Fruit fly (Drosophila melanogaster) whole organism, embryonic: Measurements from ENCODE around the gene CG4297.

ENCODE experiments used
- Abd-B ChIP-seq: fragments of 200-800 bp; sonication (Bioruptor generic); optimal IDR thresholded peaks from 2 replicates; lab custom pipeline; 2018; ENCODE audit warnings: missing biosample characterization, mild to moderate bottlenecking, missing genetic modification characterization, moderate library complexity
- CG10267 ChIP-seq: fragments of 200-800 bp; sonication (Bioruptor generic); optimal IDR thresholded peaks from 2 replicates; lab custom pipeline; 2018; ENCODE audit warnings: missing biosample characterization, mild to moderate bottlenecking, missing genetic modification characterization, moderate library complexity
- CG11247 ChIP-seq: fragments of 200-800 bp; sonication (Bioruptor generic); IDR thresholded peaks from 2 replicates; pipeline ENCODE4 v1.3.6; 2022; ENCODE audit warnings: missing biosample characterization, missing genetic modification characterization
- CG11504 ChIP-seq: fragments of 200-800 bp; sonication (Bioruptor generic); optimal IDR thresholded peaks from 3 replicates; lab custom pipeline; 2019; ENCODE audit warnings: missing biosample characterization, mild to moderate bottlenecking, missing genetic modification characterization, moderate library complexity
- CG12155 ChIP-seq: fragments of 200-800 bp; sonication (Bioruptor generic); optimal IDR thresholded peaks from 3 replicates; lab custom pipeline; 2016; ENCODE audit warnings: missing biosample characterization, missing genetic modification characterization
- CG12391 ChIP-seq: fragments of 200-800 bp; sonication (Bioruptor generic); optimal IDR thresholded peaks from 3 replicates; lab custom pipeline; 2018; ENCODE audit warnings: missing biosample characterization, mild to moderate bottlenecking, missing genetic modification characterization, moderate library complexity
- CG13123 ChIP-seq: fragments of 200-800 bp; sonication (Bioruptor generic); optimal IDR thresholded peaks from 2 replicates; lab custom pipeline; 2016; ENCODE audit warnings: missing biosample characterization, missing genetic modification characterization
- CG13624 ChIP-seq: fragments of 200-800 bp; sonication (Bioruptor generic); optimal IDR thresholded peaks from 2 replicates; lab custom pipeline; 2016; ENCODE audit warnings: missing biosample characterization, missing genetic modification characterization
- CG13894 ChIP-seq: fragments of 200-800 bp; sonication (Bioruptor generic); optimal IDR thresholded peaks from 3 replicates; lab custom pipeline; 2018; ENCODE audit warnings: missing biosample characterization, mild to moderate bottlenecking, missing genetic modification characterization, moderate library complexity
- CG15011 ChIP-seq: fragments of 200-800 bp; sonication (Bioruptor generic); optimal IDR thresholded peaks from 3 replicates; lab custom pipeline; 2018; ENCODE audit warnings: missing biosample characterization, mild to moderate bottlenecking, missing genetic modification characterization
- CG1792 ChIP-seq: fragments of 200-800 bp; sonication (Bioruptor generic); optimal IDR thresholded peaks from 2 replicates; lab custom pipeline; 2016; ENCODE audit warnings: missing biosample characterization, missing genetic modification characterization
- CG2120 ChIP-seq: fragments of 200-800 bp; sonication (Bioruptor generic); optimal IDR thresholded peaks from 3 replicates; lab custom pipeline; 2016; ENCODE audit warnings: missing biosample characterization, missing genetic modification characterization
- CG31365 ChIP-seq: fragments of 200-800 bp; sonication (Bioruptor generic); optimal IDR thresholded peaks from 2 replicates; lab custom pipeline; 2018; ENCODE audit warnings: missing biosample characterization, mild to moderate bottlenecking, missing genetic modification characterization
- CG3838 ChIP-seq: fragments of 200-800 bp; sonication (Bioruptor generic); optimal IDR thresholded peaks from 3 replicates; lab custom pipeline; 2016; ENCODE audit warnings: missing biosample characterization, missing genetic modification characterization
- CG4282 ChIP-seq: fragments of 200-800 bp; sonication (Bioruptor generic); optimal IDR thresholded peaks from 2 replicates; lab custom pipeline; 2016; ENCODE audit warnings: missing biosample characterization, missing genetic modification characterization
- CG4730 ChIP-seq: fragments of 200-800 bp; sonication (Bioruptor generic); IDR thresholded peaks from 2 replicates; pipeline ENCODE4 v1.3.6; 2022; ENCODE audit warnings: missing biosample characterization, missing genetic modification characterization
- CG9609 ChIP-seq: fragments of 200-800 bp; sonication (Bioruptor generic); optimal IDR thresholded peaks from 3 replicates; lab custom pipeline; 2016; ENCODE audit warnings: missing biosample characterization, missing genetic modification characterization
- CTCF ChIP-seq: fragments of 200-800 bp; sonication (Bioruptor generic); optimal IDR thresholded peaks from 2 replicates; lab custom pipeline; 2017; ENCODE audit warnings: missing biosample characterization, mild to moderate bottlenecking, missing genetic modification characterization, moderate library complexity
- D ChIP-seq, 2 experiments: fragments of 200-800 bp in 1 of 2; fragments of >200 bp in 1 of 2; sonication (Bioruptor generic) in 1 of 2; optimal IDR thresholded peaks; 2 replicates in 1 of 2; 3 replicates in 1 of 2; lab custom pipeline; 2017; ENCODE audit warnings: mild to moderate bottlenecking in 1 of 2, missing biosample characterization in 1 of 2, missing genetic modification characterization in 1 of 2, missing genetic modification reagents in 1 of 2
- Dbx ChIP-seq: fragments of 200-800 bp; sonication (Bioruptor generic); IDR thresholded peaks from 3 replicates; pipeline ENCODE4 v1.3.6; 2022; ENCODE audit warnings: missing biosample characterization, missing genetic modification characterization
- H2.0 ChIP-seq: fragments of 200-800 bp; sonication (Bioruptor generic); IDR thresholded peaks from 2 replicates; pipeline ENCODE4 v1.3.6; 2022; ENCODE audit warnings: missing biosample characterization, missing genetic modification characterization
- Mad ChIP-seq: fragments of 200-800 bp; sonication (Bioruptor generic); optimal IDR thresholded peaks from 2 replicates; lab custom pipeline; 2016; ENCODE audit warnings: missing biosample characterization, missing genetic modification characterization
- Meics ChIP-seq: fragments of 200-800 bp; sonication (Bioruptor generic); optimal IDR thresholded peaks from 2 replicates; lab custom pipeline; 2017; ENCODE audit warnings: missing biosample characterization, mild to moderate bottlenecking, missing genetic modification characterization
- Mes4 ChIP-seq: fragments of 200-800 bp; sonication (Bioruptor generic); optimal IDR thresholded peaks from 2 replicates; lab custom pipeline; 2016; ENCODE audit warnings: missing biosample characterization, missing genetic modification characterization
- NC2α ChIP-seq: fragments of 200-800 bp; sonication (Bioruptor generic); optimal IDR thresholded peaks from 2 replicates; lab custom pipeline; 2016; ENCODE audit warnings: missing biosample characterization, missing genetic modification characterization
- Poxn ChIP-seq: fragments of 200-800 bp; sonication (Bioruptor generic); IDR thresholded peaks from 2 replicates; pipeline ENCODE4 v1.3.6; 2022; ENCODE audit warnings: missing biosample characterization, missing genetic modification characterization
- Scr ChIP-seq: fragments of 200-800 bp; sonication (Bioruptor generic); IDR thresholded peaks from 2 replicates; pipeline ENCODE4 v1.3.6; 2022; ENCODE audit warnings: missing biosample characterization, missing genetic modification characterization; ENCODE audit not compliant: partially characterized antibody
- Sox102F ChIP-seq: fragments of 200-800 bp; sonication (Bioruptor generic); optimal IDR thresholded peaks from 2 replicates; lab custom pipeline; 2018; ENCODE audit warnings: missing biosample characterization, mild to moderate bottlenecking, missing genetic modification characterization, moderate library complexity
- YL-1 ChIP-seq: fragments of 200-800 bp; sonication (Bioruptor generic); optimal IDR thresholded peaks from 3 replicates; lab custom pipeline; 2017; ENCODE audit warnings: missing biosample characterization, mild to moderate bottlenecking, missing genetic modification characterization
- amos ChIP-seq: fragments of 200-800 bp; sonication (Bioruptor generic); IDR thresholded peaks from 2 replicates; pipeline ENCODE4 v1.3.6; 2022; ENCODE audit warnings: missing biosample characterization, missing genetic modification characterization; ENCODE audit not compliant: partially characterized antibody
- bsh ChIP-seq, 2 experiments: fragments of 200-800 bp; sonication (Bioruptor generic); optimal IDR thresholded peaks; 2 replicates each; lab custom pipeline; 2017 to 2018; ENCODE audit warnings: mild to moderate bottlenecking in 2 of 2, missing biosample characterization in 2 of 2, missing genetic modification characterization in 2 of 2, moderate library complexity in 1 of 2
- caup ChIP-seq: fragments of 200-800 bp; sonication (Bioruptor generic); optimal IDR thresholded peaks from 3 replicates; lab custom pipeline; 2017; ENCODE audit warnings: missing biosample characterization, mild to moderate bottlenecking, missing genetic modification characterization, moderate library complexity; ENCODE audit not compliant: severe bottlenecking
- crc ChIP-seq: fragments of 200-800 bp; sonication (Bioruptor generic); optimal IDR thresholded peaks from 2 replicates; lab custom pipeline; 2016; ENCODE audit warnings: missing biosample characterization, missing genetic modification characterization
- disco-r ChIP-seq: fragments of 200-800 bp; sonication (Bioruptor generic); optimal IDR thresholded peaks from 2 replicates; lab custom pipeline; 2016; ENCODE audit warnings: missing biosample characterization, missing genetic modification characterization
- dm ChIP-seq: fragments of 200-800 bp; sonication (Bioruptor generic); optimal IDR thresholded peaks from 3 replicates; lab custom pipeline; 2016; ENCODE audit warnings: missing biosample characterization, missing genetic modification characterization
- emc ChIP-seq: fragments of 200-800 bp; sonication (Bioruptor generic); optimal IDR thresholded peaks from 2 replicates; lab custom pipeline; 2016; ENCODE audit warnings: missing biosample characterization, missing genetic modification characterization
- gcm ChIP-seq: fragments of 200-800 bp; sonication (Bioruptor generic); optimal IDR thresholded peaks from 2 replicates; lab custom pipeline; 2019; ENCODE audit warnings: missing biosample characterization, mild to moderate bottlenecking, missing genetic modification characterization, moderate library complexity
- h ChIP-seq: fragments of >200 bp; optimal IDR thresholded peaks from 2 replicates; lab custom pipeline; 2017
- jumu ChIP-seq: fragments of 200-800 bp; sonication (Bioruptor generic); optimal IDR thresholded peaks from 3 replicates; lab custom pipeline; 2016; ENCODE audit warnings: missing biosample characterization, missing genetic modification characterization
- lbe ChIP-seq: fragments of 200-800 bp; sonication (Bioruptor generic); optimal IDR thresholded peaks from 2 replicates; lab custom pipeline; 2016; ENCODE audit warnings: missing biosample characterization, mild to moderate bottlenecking, missing genetic modification characterization
- nerfin-2 ChIP-seq: fragments of 200-800 bp; sonication (Bioruptor generic); IDR thresholded peaks from 2 replicates; pipeline ENCODE4 v1.3.6; 2022; ENCODE audit warnings: missing biosample characterization, missing genetic modification characterization; ENCODE audit not compliant: partially characterized antibody
- peb ChIP-seq: fragments of 200-800 bp; sonication (Bioruptor generic); IDR thresholded peaks from 2 replicates; pipeline ENCODE4 v1.3.6; 2022; ENCODE audit warnings: missing biosample characterization, missing genetic modification characterization
- phol ChIP-seq: fragments of 200-800 bp; sonication (Bioruptor generic); optimal IDR thresholded peaks from 3 replicates; lab custom pipeline; 2018; ENCODE audit warnings: missing biosample characterization, mild to moderate bottlenecking, missing genetic modification characterization, moderate library complexity
- pnt ChIP-seq: fragments of 200-800 bp; sonication (Bioruptor generic); optimal IDR thresholded peaks from 3 replicates; lab custom pipeline; 2016; ENCODE audit warnings: missing biosample characterization, missing genetic modification characterization
- schlank ChIP-seq: fragments of 200-800 bp; sonication (Bioruptor generic); optimal IDR thresholded peaks from 2 replicates; lab custom pipeline; 2018; ENCODE audit warnings: missing biosample characterization, mild to moderate bottlenecking, missing genetic modification characterization
- sim ChIP-seq: fragments of 200-800 bp; sonication (Bioruptor generic); IDR thresholded peaks from 2 replicates; pipeline ENCODE4 v1.3.6; 2022; ENCODE audit warnings: missing biosample characterization, missing genetic modification characterization
- slou ChIP-seq: fragments of 200-800 bp; sonication (Bioruptor generic); optimal IDR thresholded peaks from 3 replicates; lab custom pipeline; 2016; ENCODE audit warnings: missing biosample characterization, missing genetic modification characterization
- stwl ChIP-seq: fragments of 200-800 bp; sonication (Bioruptor generic); optimal IDR thresholded peaks from 3 replicates; lab custom pipeline; 2018; ENCODE audit warnings: missing biosample characterization, mild to moderate bottlenecking, missing genetic modification characterization, moderate library complexity
- tap ChIP-seq: fragments of 200-800 bp; optimal IDR thresholded peaks from 3 replicates; lab custom pipeline; 2019; ENCODE audit warnings: missing biosample characterization, mild to moderate bottlenecking, missing genetic modification characterization, moderate library complexity
- zfh2 ChIP-seq: fragments of 200-800 bp; sonication (Bioruptor generic); optimal IDR thresholded peaks from 2 replicates; lab custom pipeline; 2016; ENCODE audit warnings: missing biosample characterization, missing genetic modification characterization

Gene CG4297

DNA sequence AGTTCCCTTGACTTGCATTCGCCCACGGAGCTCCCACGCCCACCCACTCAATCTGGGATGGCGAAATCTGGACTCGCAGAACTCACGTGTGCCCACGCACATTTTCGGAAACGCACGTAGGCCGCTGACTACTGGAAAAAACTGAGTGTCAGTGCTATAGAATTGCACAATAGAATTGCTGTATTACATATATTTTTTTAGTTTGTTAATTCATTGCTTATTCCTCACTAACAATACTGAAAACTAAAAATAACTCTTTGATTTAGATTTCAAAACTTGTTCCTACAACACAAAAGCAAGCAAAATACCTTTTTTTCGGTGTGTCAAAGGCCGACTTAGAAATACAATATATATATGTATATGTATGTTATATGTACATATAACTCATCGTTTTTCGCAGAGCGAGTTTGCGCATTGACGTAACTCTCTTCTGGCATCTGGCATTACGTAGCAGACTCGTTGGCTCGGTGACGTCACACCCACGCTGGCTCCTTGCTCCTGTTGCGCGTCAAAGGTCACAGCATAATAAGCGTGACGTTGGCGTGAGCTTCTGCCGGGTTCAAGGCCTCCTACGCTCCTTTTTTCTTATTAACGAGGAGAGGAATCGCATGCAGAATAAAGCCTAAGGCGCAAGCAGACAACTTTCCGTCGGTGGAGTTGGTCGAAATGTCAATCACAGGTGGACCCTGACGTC, 9.9 kb upstream of the CG4297 start (continued):
- TF ChIP-seq stwl (tag; lab: Kevin White, UChicago) (no peak), Sox102F (peak; percentile 80), CG3838 (GFP tag; lab: Kevin White, UChicago) (peak; percentile 68), YL-1 (GFP tag; lab: Kevin White, UChicago) (peak; percentile 58), sim (GFP tag; lab: Robert Waterston, UW) (no peak), caup (peak; percentile 94), CG4730 (GFP tag; lab: Robert Waterston, UW) (no peak), CG12155 (GFP tag; lab: Kevin White, UChicago) (peak; percentile 77), zfh2 (GFP tag; lab: Kevin White, UChicago) (peak; percentile 79), CG15011 (GFP tag; lab: Kevin White, UChicago) (peak; percentile 83), CG2120 (peak; percentile 94), phol (tag; lab: Kevin White, UChicago) (peak; percentile 64), emc (GFP tag; lab: Kevin White, UChicago) (peak; percentile 40), dm (peak; percentile 44), Dbx (no peak), CG1792 (GFP tag; lab: Kevin White, UChicago) (peak; percentile 37), bsh (GFP tag; optimal IDR thresholded peaks at IDR 0.05; lab: Kevin White, UChicago) (peak in 1 of 2 experiments; percentile 64), CTCF (GFP tag; lab: Kevin White, UChicago) (peak; percentile 15), Scr (no peak), amos (no peak), Poxn (GFP tag; lab: Robert Waterston, UW) (no peak), Mes4 (no peak), nerfin-2 (no peak), Mad (GFP tag; lab: Kevin White, UChicago) (peak; percentile 37), CG10267 (tag; lab: Kevin White, UChicago) (peak; percentile 66), disco-r (GFP tag; lab: Kevin White, UChicago) (no peak), CG11504 (peak; percentile 87), tap (tag; lab: Kevin White, UChicago) (peak; percentile 72), jumu (GFP tag; lab: Kevin White, UChicago) (peak; percentile 59), CG12391 (tag; lab: Kevin White, UChicago) (peak; percentile 82), NC2α (GFP tag; lab: Kevin White, UChicago) (no peak), CG31365 (tag; lab: Kevin White, UChicago) (peak; percentile 26), h (lab: Kevin White, UChicago) (no peak), pnt (peak; percentile 35), CG4282 (peak; percentile 0), gcm (GFP tag; lab: Kevin White, UChicago) (peak; percentile 35), H2.0 (GFP tag; lab: Robert Waterston, UW) (no peak), CG13624 (GFP tag; lab: Kevin White, UChicago) (peak; percentile 72), CG11247 (GFP tag; lab: Robert Waterston, UW) (no peak), crc (GFP tag; lab: Kevin White, UChicago) (peak; percentile 65), schlank (tag; lab: Kevin White, UChicago) (peak; percentile 77), CG9609 (GFP tag; lab: Kevin White, UChicago) (peak; percentile 52), CG13123 (GFP tag; lab: Kevin White, UChicago) (peak; percentile 54), D (optimal IDR thresholded peaks at IDR 0.05; lab: Kevin White, UChicago) (no peak), D (GFP tag; optimal IDR thresholded peaks at IDR 0.05; lab: Kevin White, UChicago) (peak; percentile 35), Meics (GFP tag; lab: Kevin White, UChicago) (peak; percentile 93), peb (no peak), Abd-B (peak; percentile 63), slou (GFP tag; lab: Kevin White, UChicago) (peak; percentile 80), lbe (GFP tag; lab: Kevin White, UChicago) (peak; percentile 13), CG13894 (tag; lab: Kevin White, UChicago) (peak; percentile 90)
